Worm (Caenorhabditis elegans) whole organism, L3 larva: ENCODE measurements around the gene nlp-6.

ENCODE experiments used
- aly-2 ChIP-seq: fragments of 150-350 bp; optimal IDR thresholded peaks from 2 replicates; lab custom pipeline; 2014; ENCODE audit warnings: missing biosample characterization, missing genetic modification characterization
- ama-1 ChIP-seq: fragments of 150-350 bp; optimal IDR thresholded peaks from 2 replicates; lab custom pipeline; 2018
- ceh-16 ChIP-seq: sonication (generic microtip); optimal IDR thresholded peaks from 2 replicates; lab custom pipeline; 2017; ENCODE audit warnings: missing biosample characterization, missing genetic modification characterization
- ceh-28 ChIP-seq: fragments of 150-350 bp; optimal IDR thresholded peaks from 2 replicates; lab custom pipeline; 2014; ENCODE audit warnings: missing biosample characterization, missing genetic modification reagents, missing genetic modification characterization
- ceh-82 ChIP-seq: fragments of 150-350 bp; optimal IDR thresholded peaks from 2 replicates; lab custom pipeline; 2014; ENCODE audit warnings: missing biosample characterization, missing genetic modification characterization
- daf-12 ChIP-seq: fragments of 150-350 bp; optimal IDR thresholded peaks from 2 replicates; lab custom pipeline; 2014; ENCODE audit warnings: missing biosample characterization, missing genetic modification reagents, missing genetic modification characterization
- egl-27 ChIP-seq: sonication (generic microtip); optimal IDR thresholded peaks from 4 replicates; lab custom pipeline; 2017; ENCODE audit warnings: missing biosample characterization, missing genetic modification reagents, missing genetic modification characterization
- egl-5 ChIP-seq: fragments of 150-350 bp; optimal IDR thresholded peaks from 2 replicates; lab custom pipeline; 2017; ENCODE audit warnings: missing biosample characterization, missing genetic modification reagents, missing genetic modification characterization, inconsistent platforms
- elt-1 ChIP-seq: fragments of 150-350 bp; optimal IDR thresholded peaks from 2 replicates; lab custom pipeline; 2014; ENCODE audit warnings: missing biosample characterization, missing genetic modification characterization
- elt-2 ChIP-seq: sonication (generic microtip); optimal IDR thresholded peaks from 2 replicates; lab custom pipeline; 2016; ENCODE audit warnings: missing genetic modification reagents, mild to moderate bottlenecking, missing genetic modification characterization, missing compliant biosample characterization
- elt-3 ChIP-seq, 3 experiments: fragments of 150-350 bp in 1 of 3; sonication (generic microtip) in 2 of 3; optimal IDR thresholded peaks; 2 replicates in 2 of 3; 4 replicates in 1 of 3; lab custom pipeline; 2014 to 2017; ENCODE audit warnings: missing biosample characterization in 3 of 3, missing genetic modification characterization in 3 of 3
- eor-1 ChIP-seq, 2 experiments: fragments of 150-350 bp; optimal IDR thresholded peaks; 2 replicates each; lab custom pipeline; 2014 to 2018; ENCODE audit warnings: missing biosample characterization in 2 of 2, missing genetic modification characterization in 2 of 2
- fkh-10 ChIP-seq: sonication (generic microtip); optimal IDR thresholded peaks from 2 replicates; lab custom pipeline; 2017; ENCODE audit warnings: missing biosample characterization, missing genetic modification reagents, missing genetic modification characterization
- fos-1 ChIP-seq: fragments of 150-350 bp; optimal IDR thresholded peaks from 2 replicates; lab custom pipeline; 2014; ENCODE audit warnings: missing biosample characterization, missing genetic modification characterization
- hmg-11 ChIP-seq: sonication (generic microtip); optimal IDR thresholded peaks from 2 replicates; lab custom pipeline; 2016; ENCODE audit warnings: missing genetic modification characterization, missing compliant biosample characterization
- jun-1 ChIP-seq: fragments of 150-350 bp; optimal IDR thresholded peaks from 2 replicates; lab custom pipeline; 2014; ENCODE audit warnings: missing biosample characterization, missing genetic modification reagents, missing genetic modification characterization
- lin-15B ChIP-seq: fragments of 150-350 bp; optimal IDR thresholded peaks from 2 replicates; lab custom pipeline; 2014; ENCODE audit warnings: missing biosample characterization, missing genetic modification characterization
- lin-39 ChIP-seq: fragments of 150-350 bp; optimal IDR thresholded peaks from 2 replicates; lab custom pipeline; 2018; ENCODE audit warnings: missing biosample characterization, missing genetic modification reagents, missing genetic modification characterization
- lsy-12 ChIP-seq: sonication (generic microtip); optimal IDR thresholded peaks from 2 replicates; lab custom pipeline; 2016; ENCODE audit warnings: mild to moderate bottlenecking, missing genetic modification characterization, missing compliant biosample characterization
- mdl-1 ChIP-seq: fragments of 150-350 bp; optimal IDR thresholded peaks from 2 replicates; lab custom pipeline; 2014; ENCODE audit warnings: missing biosample characterization, missing genetic modification characterization
- mml-1 ChIP-seq: fragments of 150-350 bp; sonication (generic microtip); optimal IDR thresholded peaks from 3 replicates; lab custom pipeline; 2014; ENCODE audit warnings: missing biosample characterization, missing genetic modification characterization
- nfya-1 ChIP-seq: sonication (generic microtip); optimal IDR thresholded peaks from 2 replicates; lab custom pipeline; 2017; ENCODE audit warnings: missing genetic modification characterization, mild to moderate bottlenecking, missing compliant biosample characterization, antibody characterized with exemption, moderate library complexity; ENCODE audit not compliant: insufficient read depth
- nhr-11 ChIP-seq: fragments of 150-350 bp; optimal IDR thresholded peaks from 2 replicates; lab custom pipeline; 2014; ENCODE audit warnings: missing biosample characterization, missing genetic modification characterization
- nhr-12 ChIP-seq: fragments of 150-350 bp; optimal IDR thresholded peaks from 2 replicates; lab custom pipeline; 2014; ENCODE audit warnings: missing biosample characterization, missing genetic modification characterization
- nhr-23 ChIP-seq: fragments of 150-350 bp; optimal IDR thresholded peaks from 2 replicates; lab custom pipeline; 2014; ENCODE audit warnings: missing biosample characterization, missing genetic modification reagents, missing genetic modification characterization
- nhr-25 ChIP-seq: sonication (generic microtip); optimal IDR thresholded peaks from 2 replicates; lab custom pipeline; 2017; ENCODE audit warnings: missing biosample characterization, missing genetic modification characterization
- nhr-28 ChIP-seq: fragments of 150-350 bp; optimal IDR thresholded peaks from 2 replicates; lab custom pipeline; 2014; ENCODE audit warnings: missing biosample characterization, missing genetic modification characterization
- nhr-43 ChIP-seq: sonication (generic microtip); optimal IDR thresholded peaks from 2 replicates; lab custom pipeline; 2016; ENCODE audit warnings: mild to moderate bottlenecking, missing genetic modification characterization, missing compliant biosample characterization; ENCODE audit not compliant: poor library complexity, severe bottlenecking
- nhr-67 ChIP-seq: fragments of 150-350 bp; optimal IDR thresholded peaks from 2 replicates; lab custom pipeline; 2014; ENCODE audit warnings: missing biosample characterization, missing genetic modification characterization
- nhr-76 ChIP-seq: fragments of 150-350 bp; sonication (generic microtip); optimal IDR thresholded peaks from 5 replicates; lab custom pipeline; 2014; ENCODE audit warnings: missing biosample characterization, missing genetic modification characterization
- nhr-77 ChIP-seq: fragments of 150-350 bp; optimal IDR thresholded peaks from 2 replicates; lab custom pipeline; 2014; ENCODE audit warnings: missing biosample characterization, missing genetic modification characterization
- pha-4 ChIP-seq: fragments of 150-350 bp; optimal IDR thresholded peaks from 2 replicates; lab custom pipeline; 2014; ENCODE audit warnings: missing biosample characterization, missing genetic modification reagents, missing genetic modification characterization
- pqm-1 ChIP-seq: fragments of 150-350 bp; optimal IDR thresholded peaks from 2 replicates; lab custom pipeline; 2017; ENCODE audit warnings: missing biosample characterization, missing genetic modification characterization, inconsistent platforms
- sea-2 ChIP-seq: fragments of 150-350 bp; sonication (generic microtip); optimal IDR thresholded peaks from 4 replicates; lab custom pipeline; 2014; ENCODE audit warnings: missing biosample characterization, missing genetic modification reagents, missing genetic modification characterization
- skn-1 ChIP-seq: fragments of 150-350 bp; optimal IDR thresholded peaks from 2 replicates; lab custom pipeline; 2014; ENCODE audit warnings: missing biosample characterization, missing genetic modification characterization
- snpc-4 ChIP-seq: fragments of 150-350 bp; optimal IDR thresholded peaks from 2 replicates; lab custom pipeline; 2014; ENCODE audit warnings: missing biosample characterization, missing genetic modification characterization
- tbx-2 ChIP-seq: sonication (generic microtip); optimal IDR thresholded peaks from 2 replicates; lab custom pipeline; 2016; ENCODE audit warnings: mild to moderate bottlenecking, missing genetic modification characterization, missing compliant biosample characterization
- unc-62 ChIP-seq: fragments of 150-350 bp; sonication (generic microtip); optimal IDR thresholded peaks from 4 replicates; lab custom pipeline; 2014; ENCODE audit warnings: missing biosample characterization, missing genetic modification reagents, missing genetic modification characterization
- zag-1 ChIP-seq: fragments of 150-350 bp; optimal IDR thresholded peaks from 2 replicates; lab custom pipeline; 2014; ENCODE audit warnings: missing biosample characterization, missing genetic modification characterization
- ztf-11 ChIP-seq: fragments of 150-350 bp; optimal IDR thresholded peaks from 2 replicates; lab custom pipeline; 2014; ENCODE audit warnings: missing biosample characterization, missing genetic modification characterization
- ztf-4 ChIP-seq: fragments of 150-350 bp; optimal IDR thresholded peaks from 2 replicates; lab custom pipeline; 2014; ENCODE audit warnings: missing biosample characterization, missing genetic modification characterization

nlp-6 gene

ce11 chrX:17637528-17637927 lies 24.7 kb upstream of the nlp-6 start:
- TF ChIP-seq sea-2: no peak
- no peak for TF ChIP-seq ceh-28 (tag; lab: Kevin White, UChicago)
- peak; percentile 91 for TF ChIP-seq pha-4 (tag; lab: Kevin White, UChicago)
- TF ChIP-seq elt-2 (tag; lab: Kevin White, UChicago): peak; percentile 30
- no peak for TF ChIP-seq aly-2

ce11 chrX:17638460-17638859 lies 23.8 kb upstream of the nlp-6 start:
- TF ChIP-seq elt-2 (tag; lab: Kevin White, UChicago) (peak; percentile 39), ceh-82 (tag; lab: Kevin White, UChicago) (no peak), pha-4 (tag; lab: Kevin White, UChicago) (peak; percentile 25), nfya-1 (peak; percentile 25), nhr-23 (tag; lab: Kevin White, UChicago) (peak; percentile 71), nhr-43 (tag; lab: Kevin White, UChicago) (peak; percentile 81), egl-27 (no peak), pqm-1 (peak; percentile 7), ztf-4 (no peak), ama-1 (lab: Kevin White, UChicago) (no peak), eor-1 (tag; optimal IDR thresholded peaks at IDR 0.05; lab: Kevin White, UChicago) (no peak), lin-39 (tag; lab: Kevin White, UChicago) (no peak), nhr-11 (tag; lab: Kevin White, UChicago) (no peak)

DNA sequence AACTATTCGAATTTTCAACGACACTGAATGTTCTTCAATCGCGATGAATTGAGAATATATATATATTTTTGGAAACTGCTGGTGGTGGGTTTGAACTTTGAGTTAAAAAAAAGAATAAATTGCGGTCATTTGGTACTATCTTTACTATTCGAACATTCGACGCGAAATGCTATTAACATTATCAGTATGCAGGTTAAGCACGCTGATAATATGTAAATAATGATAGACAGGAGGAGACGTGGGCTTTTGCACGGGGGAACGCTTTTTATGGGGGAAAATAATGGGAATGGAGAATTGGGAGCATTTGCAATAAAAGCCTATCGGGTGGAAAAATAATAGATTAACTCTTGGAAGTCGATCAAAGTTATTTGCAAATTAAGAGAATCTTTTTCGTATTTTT lies 23.3 kb upstream of the nlp-6 start:
- TF ChIP-seq nhr-12: no peak
- TF ChIP-seq lin-15B (tag; lab: Kevin White, UChicago): no peak
- TF ChIP-seq pqm-1: peak; percentile 57
- no peak for TF ChIP-seq ceh-16 (tag; lab: Kevin White, UChicago)
- TF ChIP-seq elt-2 (tag; lab: Kevin White, UChicago): peak; percentile 78
- TF ChIP-seq pha-4 (tag; lab: Kevin White, UChicago): peak; percentile 47

DNA sequence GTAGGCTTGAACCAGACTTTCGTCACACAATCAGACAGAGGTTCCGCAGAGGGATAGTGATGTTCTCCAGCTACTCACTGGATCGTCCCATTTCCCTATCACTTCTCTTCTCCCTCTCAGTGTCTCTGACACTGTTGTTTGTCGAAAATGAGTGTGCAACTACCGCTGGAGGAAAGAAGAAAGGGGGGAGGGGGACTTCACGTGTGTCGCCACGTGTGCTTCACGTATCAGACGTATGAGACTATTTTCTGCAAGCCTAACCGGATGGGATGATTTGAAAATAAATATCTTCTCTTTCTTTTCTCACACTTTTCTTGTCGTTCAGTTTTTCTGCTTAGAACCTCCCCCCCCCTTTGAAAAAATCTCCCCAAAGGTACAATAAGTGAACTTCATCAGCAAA lies 21.5 kb upstream of the nlp-6 start, which contains the start of gene H18N23.2:
H18N23.2 (minus strand) TSS at position 82 of the 400 bp plus-strand sequence.
- TF ChIP-seq egl-5 (tag; lab: Kevin White, UChicago) (peak; percentile 12), lin-15B (tag; lab: Kevin White, UChicago) (no peak), ceh-82 (tag; lab: Kevin White, UChicago) (no peak), nfya-1 (no peak), aly-2 (no peak), pqm-1 (no peak), ztf-4 (no peak), lsy-12 (tag; lab: Kevin White, UChicago) (peak; percentile 17), jun-1 (tag; lab: Kevin White, UChicago) (no peak), mml-1 (peak; percentile 90), nhr-23 (tag; lab: Kevin White, UChicago) (peak; percentile 66), nhr-43 (tag; lab: Kevin White, UChicago) (peak; percentile 97), nhr-28 (tag; lab: Kevin White, UChicago) (no peak), elt-1 (tag; lab: Kevin White, UChicago) (no peak), mdl-1 (tag; lab: Kevin White, UChicago) (peak; percentile 52), pha-4 (tag; lab: Kevin White, UChicago) (peak; percentile 20), ztf-11 (tag; lab: Kevin White, UChicago) (no peak), snpc-4 (tag; lab: Kevin White, UChicago) (no peak), tbx-2 (tag; lab: Kevin White, UChicago) (peak; percentile 13), unc-62 (GFP tag; lab: Kevin White, UChicago) (no peak), elt-2 (tag; lab: Kevin White, UChicago) (no peak), nhr-77 (tag; lab: Kevin White, UChicago) (no peak), daf-12 (tag; lab: Kevin White, UChicago) (no peak), nhr-25 (tag; lab: Kevin White, UChicago) (peak; percentile 73), elt-3 (tag; optimal IDR thresholded peaks at IDR 0.05; lab: Kevin White, UChicago) (peak in 2 of 3 experiments; percentile 20 to 49), eor-1 (tag; optimal IDR thresholded peaks at IDR 0.05; lab: Kevin White, UChicago) (no peak), nhr-67 (tag; lab: Kevin White, UChicago) (no peak), nhr-11 (tag; lab: Kevin White, UChicago) (no peak), ceh-28 (tag; lab: Kevin White, UChicago) (no peak), ama-1 (lab: Kevin White, UChicago) (no peak), fos-1 (no peak), zag-1 (tag; lab: Kevin White, UChicago) (no peak), skn-1 (tag; lab: Kevin White, UChicago) (no peak), hmg-11 (no peak), fkh-10 (GFP tag; lab: Kevin White, UChicago) (no peak), nhr-76 (tag; lab: Kevin White, UChicago) (no peak), sea-2 (no peak)
- TF ChIP-seq, all 47 proteins: peak for 10
